Worm (Caenorhabditis elegans): Measurements from ENCODE around the gene Y119D3B.21.

The Y119D3B.21 gene

ce11 chrIII:1206331-1206730 is 8.5 kb upstream of the Y119D3B.21 start:
- no peak for TF ChIP-seq tlp-1 (tag; optimal IDR thresholded peaks at IDR 0.05)
- TF ChIP-seq dpl-1 (GFP tag; optimal IDR thresholded peaks at IDR 0.05), result no peak
- TF ChIP-seq jun-1 (tag; optimal IDR thresholded peaks at IDR 0.05), result no peak
- no peak for TF ChIP-seq alr-1 (tag; optimal IDR thresholded peaks at IDR 0.05; ENCODE audit: borderline replicate concordance)
- no peak for TF ChIP-seq fos-1 (tag; optimal IDR thresholded peaks at IDR 0.05)
- TF ChIP-seq nhr-84 (tag; optimal IDR thresholded peaks at IDR 0.05), result no peak
- TF ChIP-seq tbx-2 (tag; optimal IDR thresholded peaks at IDR 0.05), result no peak
- no peak for TF ChIP-seq ceh-88 (GFP tag; IDR thresholded peaks at IDR 0.05)
- no peak for TF ChIP-seq fkh-4 (tag; optimal IDR thresholded peaks at IDR 0.05; ENCODE audit: borderline replicate concordance)
- no peak for TF ChIP-seq skn-1 (tag; optimal IDR thresholded peaks at IDR 0.05)
- TF ChIP-seq nhr-90 (tag; optimal IDR thresholded peaks at IDR 0.05; ENCODE audit: poor library complexity), result no peak
- TF ChIP-seq hlh-4 (tag; optimal IDR thresholded peaks at IDR 0.05), result no peak
- no peak for TF ChIP-seq xbp-1 (tag; optimal IDR thresholded peaks at IDR 0.05)
- TF ChIP-seq sptf-1 (tag; optimal IDR thresholded peaks at IDR 0.05), result no peak
- no peak for TF ChIP-seq Y116A8C.19 (tag; optimal IDR thresholded peaks at IDR 0.05; ENCODE audit: borderline replicate concordance)
- TF ChIP-seq nhr-47 (tag; optimal IDR thresholded peaks at IDR 0.05), result no peak
- TF ChIP-seq hlh-17 (GFP tag; optimal IDR thresholded peaks at IDR 0.05; ENCODE audit: borderline replicate concordance), result no peak
- TF ChIP-seq lin-15B (tag; optimal IDR thresholded peaks at IDR 0.05), result no peak
- TF ChIP-seq F16B12.6 (tag; optimal IDR thresholded peaks at IDR 0.05), result no peak

ce11 chrIII:1207027-1207426 is 7.8 kb upstream of the Y119D3B.21 start:
- no peak for TF ChIP-seq mab-9 (GFP tag; IDR thresholded peaks at IDR 0.05)
- TF ChIP-seq xbp-1 (tag; optimal IDR thresholded peaks at IDR 0.05), result no peak
- TF ChIP-seq C16A3.4 (tag; optimal IDR thresholded peaks at IDR 0.05), result no peak

ce11 chrIII:1207852-1208251 is 6.9 kb upstream of the Y119D3B.21 start, which contains the start of gene orc-3:
TSS of gene orc-3 (plus strand) at chrIII:1208133.
- TF ChIP-seq Y116A8C.19 (tag; optimal IDR thresholded peaks at IDR 0.05; ENCODE audit: borderline replicate concordance) (no peak), ceh-82 (tag; optimal IDR thresholded peaks at IDR 0.05) (peak in 2 of 3 experiments; percentile 8 to 36), lsy-2 (tag; optimal IDR thresholded peaks at IDR 0.05) (peak; percentile 20 to 68), sup-37 (GFP tag; optimal IDR thresholded peaks at IDR 0.05) (no peak), lin-15B (tag; optimal IDR thresholded peaks at IDR 0.05) (peak; percentile 30), F16B12.6 (tag; optimal IDR thresholded peaks at IDR 0.05) (peak; percentile 62), unc-62 (GFP tag; optimal IDR thresholded peaks at IDR 0.05) (no peak), dpl-1 (GFP tag; optimal IDR thresholded peaks at IDR 0.05) (peak; percentile 86 to 92 (median 90)), ama-1 (optimal IDR thresholded peaks at IDR 0.05) (no peak), egl-27 (tag; optimal IDR thresholded peaks at IDR 0.05) (no peak), tbx-2 (tag; optimal IDR thresholded peaks at IDR 0.05) (no peak), nhr-77 (tag; optimal IDR thresholded peaks at IDR 0.05) (no peak), egl-13 (tag; optimal IDR thresholded peaks at IDR 0.05) (no peak), nhr-90 (tag; optimal IDR thresholded peaks at IDR 0.05; ENCODE audit: poor library complexity) (no peak), fkh-10 (GFP tag; optimal IDR thresholded peaks at IDR 0.05) (no peak), C16A3.4 (tag; optimal IDR thresholded peaks at IDR 0.05) (peak; percentile 47), elt-3 (tag; optimal IDR thresholded peaks at IDR 0.05) (no peak), lin-13 (GFP tag; optimal IDR thresholded peaks at IDR 0.05) (peak; percentile 8), ceh-88 (GFP tag; IDR thresholded peaks at IDR 0.05) (no peak), sox-4 (tag; optimal IDR thresholded peaks at IDR 0.05) (no peak), unc-130 (tag; optimal IDR thresholded peaks at IDR 0.05) (peak; percentile 1), efl-1 (optimal IDR thresholded peaks at IDR 0.05) (peak; percentile 69 to 92), efl-1 (GFP tag; optimal IDR thresholded peaks at IDR 0.05 in 1 of 2) (peak; percentile 93 to 99), unc-98 (GFP tag; IDR thresholded peaks at IDR 0.05) (no peak), skn-1 (tag; optimal IDR thresholded peaks at IDR 0.05) (peak; percentile 64), nhr-76 (tag; optimal IDR thresholded peaks at IDR 0.05) (no peak), nhr-71 (tag; optimal IDR thresholded peaks at IDR 0.05) (no peak), nhr-237 (tag; optimal IDR thresholded peaks at IDR 0.05) (no peak), nhr-20 (tag; optimal IDR thresholded peaks at IDR 0.05) (no peak), ztf-4 (tag; optimal IDR thresholded peaks at IDR 0.05) (no peak), lir-3 (tag; optimal IDR thresholded peaks at IDR 0.05; ENCODE audit: poor library complexity) (no peak), dsc-1 (tag; optimal IDR thresholded peaks at IDR 0.05) (no peak), elt-2 (tag; optimal IDR thresholded peaks at IDR 0.05) (no peak), lin-14 (GFP tag; optimal IDR thresholded peaks at IDR 0.05) (no peak), vab-15 (tag; optimal IDR thresholded peaks at IDR 0.05) (no peak), zag-1 (tag; optimal IDR thresholded peaks at IDR 0.05) (no peak), nhr-19 (GFP tag; conservative IDR thresholded peaks at IDR 0.05) (no peak)

All from whole organism, L1 larva.